Worm (Caenorhabditis elegans) whole organism, midembryonic: ENCODE measurements around the gene Y59A8B.24.

ENCODE experiments used
- cog-1 ChIP-seq: sonication (generic microtip); optimal IDR thresholded peaks from 2 replicates; lab custom pipeline; 2016; ENCODE audit warnings: missing genetic modification characterization, missing compliant biosample characterization
- flt-1 ChIP-seq: fragments of 200-800 bp; sonication (Bioruptor generic); IDR thresholded peaks from 2 replicates; pipeline ENCODE4 v1.3.6; 2022; ENCODE audit warnings: missing genetic modification characterization, missing compliant biosample characterization
- klf-2 ChIP-seq: fragments of 200-800 bp; sonication (Bioruptor generic); conservative IDR thresholded peaks from 2 replicates; pipeline ENCODE4 v1.3.6; 2022; ENCODE audit warnings: missing genetic modification reagents, missing genetic modification characterization, missing compliant biosample characterization
- med-1 ChIP-seq: sonication (generic microtip); optimal IDR thresholded peaks from 2 replicates; lab custom pipeline; 2017; ENCODE audit warnings: missing genetic modification characterization, mild to moderate bottlenecking, missing compliant biosample characterization, antibody characterized with exemption, missing genetic modification reagents; ENCODE audit not compliant: insufficient read depth
- tab-1 ChIP-seq: fragments of 200-800 bp; sonication (Bioruptor generic); IDR thresholded peaks from 2 replicates; pipeline ENCODE4 v1.3.6; 2022; ENCODE audit warnings: missing genetic modification characterization, missing compliant biosample characterization
- ztf-23 ChIP-seq: fragments of 200-800 bp; sonication (Bioruptor generic); IDR thresholded peaks from 2 replicates; pipeline ENCODE4 v1.3.6; 2022; ENCODE audit warnings: missing genetic modification reagents, missing genetic modification characterization, missing compliant biosample characterization
- ztf-29 ChIP-seq: fragments of 200-800 bp; sonication (Bioruptor generic); IDR thresholded peaks from 2 replicates; pipeline ENCODE4 v1.3.6; 2022; ENCODE audit warnings: missing genetic modification reagents, missing genetic modification characterization, missing compliant biosample characterization

DNA sequence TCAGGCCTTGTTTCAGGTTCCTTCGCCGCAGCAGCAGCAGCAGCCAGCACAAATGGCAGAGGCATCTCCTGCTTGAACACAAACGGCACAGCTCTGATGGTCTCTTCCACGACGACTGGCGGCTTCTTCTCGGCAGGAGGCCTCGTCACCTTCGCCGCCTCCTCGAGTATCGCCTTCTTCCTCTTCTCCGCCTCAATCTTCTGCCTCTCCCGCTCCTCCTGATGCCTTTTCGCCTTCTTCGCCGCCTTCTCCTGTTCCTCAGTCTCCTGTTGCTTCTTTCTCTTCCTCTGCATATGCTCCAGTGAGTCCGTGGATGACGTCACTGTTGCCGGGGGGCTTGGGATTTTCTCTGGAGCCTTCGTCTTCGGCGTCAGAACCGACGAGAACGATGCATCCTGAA lies 6.3 kb upstream of the Y59A8B.24 start:
- TF ChIP-seq flt-1 (GFP tag; lab: Robert Waterston, UW), result no peak
- TF ChIP-seq cog-1 (tag; lab: Kevin White, UChicago), result no peak
- no peak for TF ChIP-seq ztf-23 (GFP tag; lab: Robert Waterston, UW)
- TF ChIP-seq ztf-29 (GFP tag; lab: Robert Waterston, UW), result no peak
- TF ChIP-seq med-1 (GFP tag; lab: Kevin White, UChicago), result no peak
- no peak for TF ChIP-seq klf-2 (GFP tag; lab: Robert Waterston, UW)
- TF ChIP-seq tab-1 (GFP tag; lab: Robert Waterston, UW), result no peak
